Fruit fly (Drosophila melanogaster) whole organism: ENCODE measurements around the gene be.

Experiments used
- CG8478 ChIP-seq: fragments of >200 bp; optimal IDR thresholded peaks from 2 replicates; lab custom pipeline; 2018; ENCODE audit warnings: inconsistent platforms
- Dll ChIP-seq: fragments of >200 bp; optimal IDR thresholded peaks from 2 replicates; lab custom pipeline; 2017
- EcR ChIP-seq, 2 experiments: fragments of >200 bp; optimal IDR thresholded peaks; 2 replicates each; lab custom pipeline; 2017; ENCODE audit warnings: missing biosample characterization in 2 of 2, missing genetic modification characterization in 2 of 2, missing genetic modification reagents in 2 of 2
- pan ChIP-seq: fragments of >200 bp; optimal IDR thresholded peaks from 2 replicates; lab custom pipeline; 2017
- psq ChIP-seq: fragments of >200 bp; optimal IDR thresholded peaks from 2 replicates; lab custom pipeline; 2017
- usp ChIP-seq: fragments of >200 bp; optimal IDR thresholded peaks from 2 replicates; lab custom pipeline; 2017; ENCODE audit warnings: missing biosample characterization, missing genetic modification characterization, mixed read lengths

be gene

dm6 chrX:15074646-15075351 lies 50.6 kb downstream of the be start:
- TF ChIP-seq psq (lab: Kevin White, UChicago) (no peak), usp (GFP tag; lab: Kevin White, UChicago) (no peak), EcR (GFP tag; optimal IDR thresholded peaks at IDR 0.05; lab: Kevin White, UChicago) (no peak), CG8478 (no peak), pan (lab: Kevin White, UChicago) (no peak), Dll (lab: Kevin White, UChicago) (no peak)

DNA sequence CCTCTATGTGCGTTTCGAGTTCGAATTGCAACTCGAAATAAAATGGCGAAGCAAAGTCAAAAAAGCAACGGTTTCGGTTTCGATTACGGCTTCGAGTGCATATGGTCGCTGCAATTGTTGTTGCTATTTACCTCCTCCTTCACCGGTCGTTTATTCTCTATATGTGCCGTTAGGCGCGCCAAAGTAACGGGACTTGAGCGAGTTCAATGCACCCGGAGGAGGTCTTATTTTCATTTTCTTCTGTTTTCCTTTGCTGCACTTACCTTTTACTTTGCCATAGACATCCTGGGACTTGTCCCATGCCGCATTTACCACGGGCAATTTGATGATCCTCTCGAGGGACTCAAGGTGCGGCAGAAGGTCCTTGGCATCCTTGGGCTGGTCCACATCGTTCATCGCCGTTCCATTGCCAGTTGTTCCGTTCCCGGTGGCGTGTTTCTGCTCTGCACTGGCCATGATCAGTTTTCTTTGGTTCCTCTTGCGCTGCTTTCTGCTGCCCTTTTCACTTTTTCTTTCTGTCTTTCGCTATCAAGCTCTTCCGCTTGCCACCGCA lies 51.3 kb downstream of the be start:
- TF ChIP-seq usp (GFP tag; lab: Kevin White, UChicago), result no peak
- no peak for TF ChIP-seq Dll (lab: Kevin White, UChicago)
- TF ChIP-seq psq (lab: Kevin White, UChicago), result no peak
- TF ChIP-seq EcR (GFP tag; optimal IDR thresholded peaks at IDR 0.05; lab: Kevin White, UChicago), result peak; percentile 46 to 84

DNA sequence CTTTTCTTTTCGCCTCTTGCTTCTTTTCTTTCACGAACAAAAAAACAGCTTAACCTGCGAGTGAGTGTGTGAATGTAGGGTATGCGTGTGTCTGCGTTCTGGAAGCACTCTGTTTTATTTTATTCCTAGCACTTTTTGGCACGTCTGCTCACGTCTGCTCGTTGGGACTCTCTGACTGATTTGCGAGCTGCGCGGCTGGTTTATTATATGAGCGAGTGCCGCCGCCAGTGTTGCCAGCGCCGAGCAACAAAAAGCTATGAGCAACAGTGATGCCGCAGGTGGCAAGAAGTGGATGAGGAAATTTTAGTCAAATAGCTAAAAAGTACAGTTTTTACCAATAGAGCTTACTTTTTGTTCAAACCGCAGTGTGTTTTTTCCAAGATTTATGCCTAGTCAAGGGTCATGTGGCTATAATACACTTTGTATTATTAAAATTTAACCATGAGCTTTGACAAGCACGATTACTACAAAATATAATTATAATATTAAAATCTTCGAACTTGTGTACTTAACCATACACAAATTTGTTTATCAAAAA lies 51.9 kb downstream of the be start, which contains the start of gene Lsd-2:
Gene Lsd-2 (minus strand): TSS at position 183 of the 538 bp plus-strand sequence.
- TF ChIP-seq Dll (lab: Kevin White, UChicago), result no peak

- TF ChIP-seq usp (GFP tag; lab: Kevin White, UChicago), result no peak
- no peak for TF ChIP-seq CG8478
- TF ChIP-seq EcR (GFP tag; optimal IDR thresholded peaks at IDR 0.05; lab: Kevin White, UChicago), result no peak
- no peak for TF ChIP-seq psq (lab: Kevin White, UChicago)
- TF ChIP-seq Dll (lab: Kevin White, UChicago), result no peak
- no peak for TF ChIP-seq pan (lab: Kevin White, UChicago)
Measured at dm6 chrX:15076606-15077005, 52.4 kb downstream of the be start.

- TF ChIP-seq usp (GFP tag; lab: Kevin White, UChicago) (no peak), EcR (GFP tag; optimal IDR thresholded peaks at IDR 0.05; lab: Kevin White, UChicago) (no peak), pan (lab: Kevin White, UChicago) (no peak), CG8478 (no peak), psq (lab: Kevin White, UChicago) (no peak), Dll (lab: Kevin White, UChicago) (no peak)
Measured at dm6 chrX:15077576-15078136, 53.4 kb downstream of the be start.

- no peak for TF ChIP-seq Dll (lab: Kevin White, UChicago)
- no peak for TF ChIP-seq psq (lab: Kevin White, UChicago)
- TF ChIP-seq pan (lab: Kevin White, UChicago), result no peak
- TF ChIP-seq EcR (GFP tag; optimal IDR thresholded peaks at IDR 0.05; lab: Kevin White, UChicago), result no peak
- no peak for TF ChIP-seq CG8478
- no peak for TF ChIP-seq usp (GFP tag; lab: Kevin White, UChicago)
Measured at dm6 chrX:15078394-15078793, 54.2 kb downstream of the be start.

- TF ChIP-seq psq (lab: Kevin White, UChicago) (no peak), pan (lab: Kevin White, UChicago) (no peak), CG8478 (no peak), Dll (lab: Kevin White, UChicago) (no peak)
Measured at dm6 chrX:15079163-15079809, 55.0 kb downstream of the be start.

dm6 chrX:15079945-15080344 lies 55.7 kb downstream of the be start:
- no peak for TF ChIP-seq EcR (GFP tag; optimal IDR thresholded peaks at IDR 0.05; lab: Kevin White, UChicago)
- no peak for TF ChIP-seq psq (lab: Kevin White, UChicago)
- TF ChIP-seq Dll (lab: Kevin White, UChicago), result no peak

- TF ChIP-seq pan (lab: Kevin White, UChicago), result no peak
- TF ChIP-seq EcR (GFP tag; optimal IDR thresholded peaks at IDR 0.05; lab: Kevin White, UChicago), result no peak
Measured at dm6 chrX:15080780-15081402, 56.7 kb downstream of the be start, which contains the start of gene CG33177. Gene CG33177 (plus strand): TSS chrX:15081367.

DNA sequence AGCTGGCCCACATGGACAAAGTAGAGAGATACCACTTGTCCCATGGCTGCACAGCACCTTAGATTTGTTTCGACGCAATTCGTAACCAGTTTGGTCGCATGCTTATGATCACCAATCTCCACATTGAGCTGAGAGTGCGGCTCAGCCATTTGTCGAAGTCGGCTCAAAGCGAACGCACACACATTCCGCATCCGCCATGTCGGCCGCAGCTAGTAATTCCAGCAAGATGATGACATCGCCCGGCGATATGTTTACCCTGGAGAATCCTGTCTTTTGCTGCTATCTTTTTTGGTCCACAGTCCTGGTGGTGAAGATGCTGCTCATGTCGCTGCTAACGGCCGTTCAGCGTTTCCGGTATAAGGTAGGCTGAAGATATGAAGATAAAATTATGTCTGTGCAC lies 58.4 kb downstream of the be start, which contains the start of gene CG33178:
Gene CG33178 (plus strand): TSS at position 147 of the 400 bp plus-strand sequence.
- TF ChIP-seq usp (GFP tag; lab: Kevin White, UChicago) (no peak), EcR (GFP tag; optimal IDR thresholded peaks at IDR 0.05; lab: Kevin White, UChicago) (no peak), CG8478 (no peak), psq (lab: Kevin White, UChicago) (no peak), Dll (lab: Kevin White, UChicago) (no peak), pan (lab: Kevin White, UChicago) (no peak)

- TF ChIP-seq psq (lab: Kevin White, UChicago) (no peak), pan (lab: Kevin White, UChicago) (no peak), EcR (GFP tag; optimal IDR thresholded peaks at IDR 0.05; lab: Kevin White, UChicago) (no peak), Dll (lab: Kevin White, UChicago) (no peak), CG8478 (no peak), usp (GFP tag; lab: Kevin White, UChicago) (no peak)
Measured at dm6 chrX:15084580-15085138, 60.4 kb downstream of the be start, which contains the start of gene Cox17. Gene Cox17 (minus strand): TSS chrX:15084699.
